Fruit fly (Drosophila melanogaster): ENCODE results near the gene CG31088.

The CG31088 gene

dm6 chr3R:15989217-15989921 is 38.6 kb upstream of the CG31088 start:
- TF ChIP-seq sage (GFP tag; optimal IDR thresholded peaks at IDR 0.05) = no peak
- no peak for TF ChIP-seq dl (GFP tag; optimal IDR thresholded peaks at IDR 0.05; ENCODE audit: insufficient read depth in 1 of 2, partially characterized antibody in 2 of 2)
- no peak for TF ChIP-seq foxo (GFP tag; optimal IDR thresholded peaks at IDR 0.05)
- TF ChIP-seq br (GFP tag; optimal IDR thresholded peaks at IDR 0.05) = no peak
- no peak for TF ChIP-seq Hr83 (GFP tag; optimal IDR thresholded peaks at IDR 0.05; ENCODE audit: poor library complexity, severe bottlenecking)
- TF ChIP-seq lola (GFP tag; optimal IDR thresholded peaks at IDR 0.05) = no peak
- TF ChIP-seq brk (GFP tag; optimal IDR thresholded peaks at IDR 0.05) = no peak
- no peak for TF ChIP-seq pan (optimal IDR thresholded peaks at IDR 0.05)
- TF ChIP-seq h (GFP tag; optimal IDR thresholded peaks at IDR 0.05) = no peak
- no peak for TF ChIP-seq Vsx2 (GFP tag; optimal IDR thresholded peaks at IDR 0.05; ENCODE audit: partially characterized antibody)
- no peak for TF ChIP-seq Dif (GFP tag; optimal IDR thresholded peaks at IDR 0.05; ENCODE audit: partially characterized antibody)

dm6 chr3R:15988353-15988752 is 37.6 kb upstream of the CG31088 start:
- TF ChIP-seq ey (GFP tag; optimal IDR thresholded peaks at IDR 0.05) (no peak), pan (optimal IDR thresholded peaks at IDR 0.05) (no peak), sv (GFP tag; optimal IDR thresholded peaks at IDR 0.05) (no peak), jim (GFP tag; optimal IDR thresholded peaks at IDR 0.05) (no peak)

- TF ChIP-seq OdsH (GFP tag; optimal IDR thresholded peaks at IDR 0.05) (no peak), Rel (GFP tag; optimal IDR thresholded peaks at IDR 0.05) (no peak), Rel (tag; optimal IDR thresholded peaks at IDR 0.05) (peak; percentile 85)
Observed at dm6 chr3R:15987064-15987649, 36.4 kb upstream of the CG31088 start.

dm6 chr3R:15985762-15986214 is 35.0 kb upstream of the CG31088 start, which contains the start of gene srp:
srp (plus strand) TSS chr3R:15986152.
- TF ChIP-seq Vsx2 (GFP tag; optimal IDR thresholded peaks at IDR 0.05; ENCODE audit: partially characterized antibody) (no peak), h (GFP tag; optimal IDR thresholded peaks at IDR 0.05) (peak; percentile 83), fru (GFP tag; optimal IDR thresholded peaks at IDR 0.05) (peak; percentile 40), usp (GFP tag; optimal IDR thresholded peaks at IDR 0.05) (no peak), sage (GFP tag; optimal IDR thresholded peaks at IDR 0.05) (no peak), Rel (GFP tag; optimal IDR thresholded peaks at IDR 0.05) (no peak), Rel (tag; optimal IDR thresholded peaks at IDR 0.05) (peak; percentile 86), Sp1 (GFP tag; optimal IDR thresholded peaks at IDR 0.05) (no peak)

- TF ChIP-seq Mio (GFP tag; optimal IDR thresholded peaks at IDR 0.05) = no peak
- peak; percentile 76 for TF ChIP-seq rgr (GFP tag; optimal IDR thresholded peaks at IDR 0.05)
- TF ChIP-seq sv (GFP tag; optimal IDR thresholded peaks at IDR 0.05) = no peak
- TF ChIP-seq CG9705 (GFP tag; optimal IDR thresholded peaks at IDR 0.05) = no peak
- TF ChIP-seq Hr83 (GFP tag; optimal IDR thresholded peaks at IDR 0.05; ENCODE audit: poor library complexity, severe bottlenecking) = no peak
- TF ChIP-seq N (GFP tag; optimal IDR thresholded peaks at IDR 0.05) = no peak
- TF ChIP-seq Dif (GFP tag; optimal IDR thresholded peaks at IDR 0.05; ENCODE audit: partially characterized antibody) = no peak
- peak; percentile 65 for TF ChIP-seq h (GFP tag; optimal IDR thresholded peaks at IDR 0.05)
- no peak for TF ChIP-seq usp (GFP tag; optimal IDR thresholded peaks at IDR 0.05)
- no peak for TF ChIP-seq Myc (optimal IDR thresholded peaks at IDR 0.05)
- TF ChIP-seq GATAd (GFP tag; optimal IDR thresholded peaks at IDR 0.05) = no peak
- TF ChIP-seq dmrt93B (GFP tag; optimal IDR thresholded peaks at IDR 0.05) = peak; percentile 7
- no peak for TF ChIP-seq jim (GFP tag; optimal IDR thresholded peaks at IDR 0.05)
- TF ChIP-seq tai (GFP tag; optimal IDR thresholded peaks at IDR 0.05) = no peak
- TF ChIP-seq fru (GFP tag; optimal IDR thresholded peaks at IDR 0.05) = peak; percentile 72
- no peak for TF ChIP-seq Abd-B (GFP tag; optimal IDR thresholded peaks at IDR 0.05)
- no peak for TF ChIP-seq Rel (GFP tag; optimal IDR thresholded peaks at IDR 0.05)
- peak; percentile 11 for TF ChIP-seq Rel (tag; optimal IDR thresholded peaks at IDR 0.05)
- peak; percentile 74 for TF ChIP-seq Hnf4 (GFP tag; optimal IDR thresholded peaks at IDR 0.05)
- no peak for TF ChIP-seq brk (GFP tag; optimal IDR thresholded peaks at IDR 0.05)
- TF ChIP-seq foxo (GFP tag; optimal IDR thresholded peaks at IDR 0.05) = peak in 1 of 2 experiments; percentile 79
- TF ChIP-seq OdsH (GFP tag; optimal IDR thresholded peaks at IDR 0.05) = peak; percentile 73
- peak; percentile 70 for TF ChIP-seq HLH106 (tag; optimal IDR thresholded peaks at IDR 0.05)
- peak; percentile 68 for TF ChIP-seq Sp1 (GFP tag; optimal IDR thresholded peaks at IDR 0.05)
- TF ChIP-seq CG32264 (GFP tag; optimal IDR thresholded peaks at IDR 0.05) = no peak
- peak; percentile 16 for TF ChIP-seq Jra (GFP tag; optimal IDR thresholded peaks at IDR 0.05)
- no peak for TF ChIP-seq dl (GFP tag; optimal IDR thresholded peaks at IDR 0.05; ENCODE audit: insufficient read depth in 1 of 2, partially characterized antibody in 2 of 2)
- TF ChIP-seq CrebA (GFP tag; optimal IDR thresholded peaks at IDR 0.05; ENCODE audit: borderline replicate concordance) = no peak
- no peak for TF ChIP-seq Hr78 (GFP tag; optimal IDR thresholded peaks at IDR 0.05)
- TF ChIP-seq dsf (GFP tag; optimal IDR thresholded peaks at IDR 0.05; ENCODE audit: borderline replicate concordance) = no peak
- peak; percentile 62 for TF ChIP-seq br (GFP tag; optimal IDR thresholded peaks at IDR 0.05)
- peak; percentile 68 for TF ChIP-seq ey (GFP tag; optimal IDR thresholded peaks at IDR 0.05)
Observed at dm6 chr3R:15984483-15985118, 33.9 kb upstream of the CG31088 start.

Measured in whole organism, wandering third instar larva.